Worm (Caenorhabditis elegans) whole organism, late embryonic: ENCODE data around the gene srz-71.

Experiments used
- C08G9.2 ChIP-seq: sonication (generic microtip); optimal IDR thresholded peaks from 2 replicates; lab custom pipeline; 2016; ENCODE audit warnings: mild to moderate bottlenecking, missing genetic modification characterization, moderate library complexity, missing compliant biosample characterization
- C38D4.7 ChIP-seq: fragments of 200-800 bp; sonication (Bioruptor generic); optimal IDR thresholded peaks from 2 replicates; lab custom pipeline; 2018; ENCODE audit warnings: mild to moderate bottlenecking, missing genetic modification characterization, moderate library complexity, missing compliant biosample characterization
- F13H6.1 ChIP-seq: sonication (generic microtip); optimal IDR thresholded peaks from 2 replicates; lab custom pipeline; 2016; ENCODE audit warnings: missing genetic modification characterization, missing compliant biosample characterization
- K02D7.2 ChIP-seq: sonication (generic microtip); optimal IDR thresholded peaks from 2 replicates; lab custom pipeline; 2017; ENCODE audit warnings: mild to moderate bottlenecking, missing genetic modification characterization, missing compliant biosample characterization
- T23F11.4 ChIP-seq: fragments of 200-800 bp; sonication (Bioruptor generic); optimal IDR thresholded peaks from 2 replicates; lab custom pipeline; 2018; ENCODE audit warnings: mild to moderate bottlenecking, missing genetic modification characterization, missing compliant biosample characterization
- ahr-1 ChIP-seq: sonication (generic microtip); optimal IDR thresholded peaks from 2 replicates; lab custom pipeline; 2016; ENCODE audit warnings: missing genetic modification characterization, missing compliant biosample characterization
- ama-1 ChIP-seq: fragments of 150-350 bp; optimal IDR thresholded peaks from 2 replicates; lab custom pipeline; 2014
- ceh-14 ChIP-seq: sonication (generic microtip); optimal IDR thresholded peaks from 2 replicates; lab custom pipeline; 2016; ENCODE audit warnings: missing genotype, missing genetic modification characterization, missing compliant biosample characterization
- ceh-18 ChIP-seq: sonication (generic microtip); optimal IDR thresholded peaks from 2 replicates; lab custom pipeline; 2016; ENCODE audit warnings: missing genetic modification characterization, missing compliant biosample characterization
- ceh-19 ChIP-seq: fragments of 200-800 bp; sonication (Bioruptor generic); optimal IDR thresholded peaks from 2 replicates; lab custom pipeline; 2018; ENCODE audit warnings: mild to moderate bottlenecking, missing genetic modification characterization, missing compliant biosample characterization
- ceh-2 ChIP-seq: sonication (generic microtip); optimal IDR thresholded peaks from 2 replicates; lab custom pipeline; 2016; ENCODE audit warnings: missing genotype, missing genetic modification characterization, missing compliant biosample characterization
- ceh-31 ChIP-seq: sonication (generic microtip); optimal IDR thresholded peaks from 2 replicates; lab custom pipeline; 2016; ENCODE audit warnings: missing genetic modification characterization, missing compliant biosample characterization
- ceh-45 ChIP-seq: fragments of 200-800 bp; sonication (Bioruptor generic); IDR thresholded peaks from 2 replicates; pipeline ENCODE4 v1.3.6; 2022; ENCODE audit warnings: missing genetic modification reagents, missing genetic modification characterization, missing compliant biosample characterization
- ceh-6 ChIP-seq: fragments of 200-800 bp; sonication (Bioruptor generic); optimal IDR thresholded peaks from 2 replicates; lab custom pipeline; 2018; ENCODE audit warnings: mild to moderate bottlenecking, missing genetic modification characterization, missing compliant biosample characterization
- ceh-9 ChIP-seq: sonication (generic microtip); optimal IDR thresholded peaks from 2 replicates; lab custom pipeline; 2016; ENCODE audit warnings: mild to moderate bottlenecking, missing genetic modification characterization, inconsistent platforms, missing compliant biosample characterization
- dmd-4 ChIP-seq: sonication (generic microtip); optimal IDR thresholded peaks from 2 replicates; lab custom pipeline; 2016; ENCODE audit warnings: borderline replicate concordance, missing genetic modification characterization, missing compliant biosample characterization
- elt-4 ChIP-seq: sonication (generic microtip); optimal IDR thresholded peaks from 2 replicates; lab custom pipeline; 2016; ENCODE audit warnings: missing genetic modification characterization, missing compliant biosample characterization
- eyg-1 ChIP-seq: sonication (generic microtip); optimal IDR thresholded peaks from 2 replicates; lab custom pipeline; 2016; ENCODE audit warnings: missing genotype, missing genetic modification characterization, missing compliant biosample characterization
- fax-1 ChIP-seq: sonication (generic microtip); optimal IDR thresholded peaks from 2 replicates; lab custom pipeline; 2016; ENCODE audit warnings: missing genotype, missing genetic modification characterization, missing compliant biosample characterization
- fkh-10 ChIP-seq: fragments of 150-350 bp; optimal IDR thresholded peaks from 2 replicates; lab custom pipeline; 2014; ENCODE audit warnings: missing biosample characterization, missing genetic modification reagents, missing genetic modification characterization
- fkh-6 ChIP-seq: sonication (generic microtip); optimal IDR thresholded peaks from 2 replicates; lab custom pipeline; 2016; ENCODE audit warnings: missing genetic modification characterization, missing compliant biosample characterization
- gmeb-2 ChIP-seq: sonication (generic microtip); optimal IDR thresholded peaks from 2 replicates; lab custom pipeline; 2016; ENCODE audit warnings: missing genetic modification characterization, inconsistent platforms, missing compliant biosample characterization
- hlh-13 ChIP-seq: fragments of 200-800 bp; sonication (Bioruptor generic); optimal IDR thresholded peaks from 2 replicates; lab custom pipeline; 2018; ENCODE audit warnings: mild to moderate bottlenecking, missing genetic modification characterization, missing compliant biosample characterization
- hlh-30 ChIP-seq: sonication (generic microtip); optimal IDR thresholded peaks from 2 replicates; lab custom pipeline; 2017; ENCODE audit warnings: antibody characterized with exemption, missing genetic modification characterization, missing compliant biosample characterization; ENCODE audit not compliant: insufficient read depth
- lim-6 ChIP-seq: sonication (generic microtip); optimal IDR thresholded peaks from 2 replicates; lab custom pipeline; 2016; ENCODE audit warnings: missing genetic modification characterization, missing compliant biosample characterization
- lin-11 ChIP-seq: fragments of 200-800 bp; sonication (Bioruptor generic); optimal IDR thresholded peaks from 2 replicates; lab custom pipeline; 2018; ENCODE audit warnings: mild to moderate bottlenecking, missing genetic modification characterization, missing compliant biosample characterization
- madf-2 ChIP-seq: sonication (generic microtip); optimal IDR thresholded peaks from 2 replicates; lab custom pipeline; 2017; ENCODE audit warnings: missing genetic modification characterization, missing compliant biosample characterization
- mec-3 ChIP-seq: sonication (generic microtip); optimal IDR thresholded peaks from 2 replicates; lab custom pipeline; 2016; ENCODE audit warnings: borderline replicate concordance, missing genetic modification characterization, missing compliant biosample characterization
- nhr-11 ChIP-seq: fragments of 150-350 bp; optimal IDR thresholded peaks from 2 replicates; lab custom pipeline; 2014; ENCODE audit warnings: missing biosample characterization, missing genetic modification characterization
- nhr-232 ChIP-seq: sonication (generic microtip); optimal IDR thresholded peaks from 2 replicates; lab custom pipeline; 2016; ENCODE audit warnings: missing genetic modification characterization, missing compliant biosample characterization
- npax-4 ChIP-seq: sonication (generic microtip); optimal IDR thresholded peaks from 2 replicates; lab custom pipeline; 2016; ENCODE audit warnings: missing genetic modification characterization, missing compliant biosample characterization
- odd-2 ChIP-seq: sonication (generic microtip); optimal IDR thresholded peaks from 2 replicates; lab custom pipeline; 2017; ENCODE audit warnings: antibody characterized with exemption, mild to moderate bottlenecking, missing genetic modification characterization, missing compliant biosample characterization
- pat-9 ChIP-seq: fragments of 200-800 bp; sonication (Bioruptor generic); optimal IDR thresholded peaks from 2 replicates; lab custom pipeline; 2018; ENCODE audit warnings: mild to moderate bottlenecking, missing genetic modification characterization, moderate library complexity, missing compliant biosample characterization
- pax-1 ChIP-seq: fragments of 150-350 bp; optimal IDR thresholded peaks from 2 replicates; lab custom pipeline; 2014; ENCODE audit warnings: missing biosample characterization, missing genetic modification characterization
- pha-2 ChIP-seq: sonication (generic microtip); optimal IDR thresholded peaks from 2 replicates; lab custom pipeline; 2017; ENCODE audit warnings: mild to moderate bottlenecking, missing genetic modification characterization, missing compliant biosample characterization
- pha-4 ChIP-seq: fragments of 150-350 bp; optimal IDR thresholded peaks from 2 replicates; lab custom pipeline; 2018; ENCODE audit warnings: missing biosample characterization, missing genetic modification reagents, missing genetic modification characterization
- rnt-1 ChIP-seq: sonication (generic microtip); optimal IDR thresholded peaks from 2 replicates; lab custom pipeline; 2016; ENCODE audit warnings: missing genetic modification characterization, missing compliant biosample characterization
- sdc-2 ChIP-seq: sonication (generic microtip); optimal IDR thresholded peaks from 2 replicates; lab custom pipeline; 2016; ENCODE audit warnings: missing genotype, missing genetic modification characterization, missing compliant biosample characterization
- sox-4 ChIP-seq: sonication (generic microtip); optimal IDR thresholded peaks from 2 replicates; lab custom pipeline; 2017; ENCODE audit warnings: mild to moderate bottlenecking, missing genetic modification characterization, inconsistent platforms, missing compliant biosample characterization
- syd-9 ChIP-seq: sonication (generic microtip); optimal IDR thresholded peaks from 2 replicates; lab custom pipeline; 2016; ENCODE audit warnings: mild to moderate bottlenecking, missing genetic modification characterization, moderate library complexity, missing compliant biosample characterization
- tbx-2 ChIP-seq: sonication (generic microtip); optimal IDR thresholded peaks from 2 replicates; lab custom pipeline; 2016; ENCODE audit warnings: missing genetic modification characterization, missing compliant biosample characterization
- tbx-7 ChIP-seq: sonication (generic microtip); optimal IDR thresholded peaks from 2 replicates; lab custom pipeline; 2016; ENCODE audit warnings: missing genotype, missing genetic modification characterization, missing compliant biosample characterization
- unc-42 ChIP-seq: sonication (generic microtip); optimal IDR thresholded peaks from 2 replicates; lab custom pipeline; 2016; ENCODE audit warnings: missing genotype, missing genetic modification characterization, missing compliant biosample characterization
- unc-55 ChIP-seq: sonication (generic microtip); optimal IDR thresholded peaks from 2 replicates; lab custom pipeline; 2017; ENCODE audit warnings: missing biosample characterization, missing genetic modification reagents, missing genetic modification characterization
- unc-86 ChIP-seq: sonication (generic microtip); optimal IDR thresholded peaks from 2 replicates; lab custom pipeline; 2016; ENCODE audit warnings: missing genetic modification characterization, missing compliant biosample characterization
- ztf-16 ChIP-seq: sonication (generic microtip); optimal IDR thresholded peaks from 2 replicates; lab custom pipeline; 2017; ENCODE audit warnings: missing genetic modification characterization, missing compliant biosample characterization

The srz-71 gene

DNA sequence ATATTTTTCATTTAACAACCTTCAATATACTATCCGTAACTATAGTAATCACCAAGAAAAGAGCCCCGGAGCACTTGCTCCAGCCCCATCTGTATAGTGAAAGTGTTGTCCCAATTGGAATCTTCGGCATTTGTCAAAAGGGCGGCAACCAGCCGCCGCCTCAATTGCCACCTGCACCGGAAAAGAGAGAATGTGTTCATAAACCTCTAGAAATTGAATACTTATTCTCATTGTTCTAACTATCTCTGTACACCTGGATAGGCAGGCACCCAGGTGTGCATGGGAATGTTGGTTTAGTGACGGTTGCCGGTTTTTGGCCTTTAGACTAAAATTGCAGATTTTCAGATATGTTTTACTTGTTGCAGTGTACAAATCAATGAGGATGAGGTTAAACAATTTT is 45.3 kb downstream of the srz-71 start:
- no peak for TF ChIP-seq pat-9 (tag; lab: Kevin White, UChicago)
- TF ChIP-seq eyg-1 (tag; lab: Kevin White, UChicago) = no peak
- TF ChIP-seq lim-6 (tag; lab: Kevin White, UChicago) = no peak
- no peak for TF ChIP-seq ztf-16 (tag; lab: Kevin White, UChicago)
- no peak for TF ChIP-seq tbx-7 (tag; lab: Kevin White, UChicago)
- TF ChIP-seq ceh-2 (tag; lab: Kevin White, UChicago) = no peak
- no peak for TF ChIP-seq odd-2 (tag; lab: Kevin White, UChicago)
- TF ChIP-seq pha-2 (tag; lab: Kevin White, UChicago) = no peak
- no peak for TF ChIP-seq unc-86
- no peak for TF ChIP-seq ceh-45
- no peak for TF ChIP-seq T23F11.4 (GFP tag; lab: Kevin White, UChicago)
- TF ChIP-seq npax-4 (tag; lab: Kevin White, UChicago) = no peak
- TF ChIP-seq unc-42 = no peak
- no peak for TF ChIP-seq gmeb-2 (tag; lab: Kevin White, UChicago)
- TF ChIP-seq ahr-1 (tag; lab: Kevin White, UChicago) = no peak
- no peak for TF ChIP-seq syd-9 (tag; lab: Kevin White, UChicago)

DNA sequence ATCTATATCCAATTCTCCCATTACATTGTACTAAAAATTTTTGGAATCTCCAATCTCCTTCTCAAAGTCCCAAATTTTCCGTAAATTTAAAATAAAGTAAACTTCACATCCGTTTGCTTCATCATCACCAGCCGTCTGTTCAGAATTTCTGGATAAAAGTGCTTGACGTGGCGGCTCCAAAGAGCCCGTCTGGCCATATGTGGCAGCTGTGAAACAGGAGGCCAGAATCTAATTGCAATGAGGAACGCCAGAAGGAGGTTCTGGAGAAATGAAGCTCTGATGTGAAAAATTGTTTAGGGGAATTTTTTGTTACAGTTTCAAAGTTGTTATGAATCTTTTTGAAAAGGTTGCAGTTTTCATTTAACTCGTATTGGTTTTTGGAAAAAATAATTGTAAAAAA is 47.6 kb downstream of the srz-71 start:
- TF ChIP-seq ceh-14 (tag; lab: Kevin White, UChicago) = no peak

- no peak for TF ChIP-seq hlh-13 (GFP tag; lab: Kevin White, UChicago)
- TF ChIP-seq nhr-11 (tag; lab: Kevin White, UChicago) = no peak
These were observed 48.3 kb downstream of the srz-71 start for ce11 chrIV:16380937-16381336.

DNA sequence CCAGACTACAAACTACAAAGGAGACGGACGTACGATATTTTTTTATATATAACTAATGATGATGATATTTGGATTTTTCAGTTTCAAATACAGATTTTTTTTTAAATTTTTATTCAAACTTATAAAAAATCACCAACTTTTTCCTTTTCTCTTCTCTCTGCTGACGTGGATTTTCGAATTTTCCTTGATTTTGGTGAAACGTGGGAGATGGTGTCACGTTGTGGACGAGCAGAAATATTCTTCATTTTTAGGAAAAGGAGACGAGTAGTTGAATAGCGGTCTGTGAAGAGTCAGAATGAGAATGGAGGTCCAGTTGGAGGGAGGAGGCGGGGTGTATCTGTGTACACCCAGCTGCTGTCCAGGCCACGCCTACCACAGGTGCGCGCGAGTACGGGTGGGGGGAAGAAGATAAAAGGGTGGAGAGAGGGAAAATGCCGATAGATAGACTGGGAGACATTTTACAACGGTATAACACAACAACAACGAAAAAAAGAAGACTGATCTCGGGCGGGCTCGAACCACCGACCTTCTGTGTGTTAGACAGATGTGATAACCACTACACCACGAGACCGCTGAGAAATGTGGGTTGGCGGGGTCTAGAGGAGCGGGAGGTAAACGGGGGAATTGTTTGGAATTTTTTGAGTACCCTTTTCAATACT is 49.4 kb downstream of the srz-71 start, which contains the start of gene Y7A9D.1:
Gene Y7A9D.1, minus strand, starts transcription at position 283 of the 659 bp plus-strand sequence.
- peak; percentile 57 for TF ChIP-seq tbx-2 (tag; lab: Kevin White, UChicago)
- TF ChIP-seq pha-2 (tag; lab: Kevin White, UChicago) = peak; percentile 72
- peak; percentile 41 for TF ChIP-seq C38D4.7 (GFP tag; lab: Kevin White, UChicago)
- no peak for TF ChIP-seq unc-42
- peak; percentile 46 for TF ChIP-seq nhr-232 (tag; lab: Kevin White, UChicago)
- TF ChIP-seq ceh-31 = peak; percentile 61
- TF ChIP-seq unc-55 (GFP tag; lab: Kevin White, UChicago) = no peak
- TF ChIP-seq syd-9 (tag; lab: Kevin White, UChicago) = peak; percentile 47
- peak; percentile 77 for TF ChIP-seq ceh-6 (GFP tag; lab: Kevin White, UChicago)
- TF ChIP-seq mec-3 (tag; lab: Kevin White, UChicago) = no peak
- TF ChIP-seq ama-1 (lab: Kevin White, UChicago) = peak; percentile 92
- no peak for TF ChIP-seq ceh-9 (tag; lab: Kevin White, UChicago)
- TF ChIP-seq madf-2 = peak; percentile 23
- peak; percentile 52 for TF ChIP-seq sox-4
- no peak for TF ChIP-seq F13H6.1 (tag; lab: Kevin White, UChicago)
- TF ChIP-seq ceh-18 (tag; lab: Kevin White, UChicago) = peak; percentile 49
- peak; percentile 63 for TF ChIP-seq dmd-4 (tag; lab: Kevin White, UChicago)
- TF ChIP-seq rnt-1 (tag; lab: Kevin White, UChicago) = peak; percentile 42
- peak; percentile 59 for TF ChIP-seq C08G9.2 (tag; lab: Kevin White, UChicago)
- TF ChIP-seq T23F11.4 (GFP tag; lab: Kevin White, UChicago) = peak; percentile 53
- peak; percentile 49 for TF ChIP-seq ztf-16 (tag; lab: Kevin White, UChicago)
- no peak for TF ChIP-seq nhr-11 (tag; lab: Kevin White, UChicago)
- TF ChIP-seq pax-1 = no peak
- no peak for TF ChIP-seq ceh-45
- no peak for TF ChIP-seq fax-1 (tag; lab: Kevin White, UChicago)
- peak; percentile 45 for TF ChIP-seq elt-4 (tag; lab: Kevin White, UChicago)
- TF ChIP-seq lin-11 (tag; lab: Kevin White, UChicago) = no peak
- peak; percentile 11 for TF ChIP-seq fkh-6 (tag; lab: Kevin White, UChicago)
- no peak for TF ChIP-seq pha-4 (tag; lab: Kevin White, UChicago)
- TF ChIP-seq ahr-1 (tag; lab: Kevin White, UChicago) = no peak
- TF ChIP-seq fkh-10 (GFP tag; lab: Kevin White, UChicago) = no peak
- TF ChIP-seq sdc-2 (tag; lab: Kevin White, UChicago) = peak; percentile 43
- peak; percentile 43 for TF ChIP-seq hlh-30 (tag; lab: Kevin White, UChicago)
- peak; percentile 56 for TF ChIP-seq ceh-19 (GFP tag; lab: Kevin White, UChicago)
- no peak for TF ChIP-seq K02D7.2 (tag; lab: Kevin White, UChicago)
